Worm (Caenorhabditis elegans) whole organism, late embryonic: ENCODE results near the gene col-8.
A peak's percentile ranks its signal among the peaks of the same experiment; 100 is the strongest.

Experiments used
- C08G9.2 ChIP-seq: sonication (generic microtip); optimal IDR thresholded peaks from 2 replicates; lab custom pipeline; 2016; ENCODE audit warnings: mild to moderate bottlenecking, missing genetic modification characterization, moderate library complexity, missing compliant biosample characterization
- C38D4.7 ChIP-seq: fragments of 200-800 bp; sonication (Bioruptor generic); optimal IDR thresholded peaks from 2 replicates; lab custom pipeline; 2018; ENCODE audit warnings: mild to moderate bottlenecking, missing genetic modification characterization, moderate library complexity, missing compliant biosample characterization
- F13H6.1 ChIP-seq: sonication (generic microtip); optimal IDR thresholded peaks from 2 replicates; lab custom pipeline; 2016; ENCODE audit warnings: missing genetic modification characterization, missing compliant biosample characterization
- K02D7.2 ChIP-seq: sonication (generic microtip); optimal IDR thresholded peaks from 2 replicates; lab custom pipeline; 2017; ENCODE audit warnings: mild to moderate bottlenecking, missing genetic modification characterization, missing compliant biosample characterization
- K09A11.1 ChIP-seq: sonication (generic microtip); optimal IDR thresholded peaks from 2 replicates; lab custom pipeline; 2017; ENCODE audit warnings: antibody characterized with exemption, mild to moderate bottlenecking, missing genetic modification characterization, missing compliant biosample characterization; ENCODE audit not compliant: insufficient read depth
- T23F11.4 ChIP-seq: fragments of 200-800 bp; sonication (Bioruptor generic); optimal IDR thresholded peaks from 2 replicates; lab custom pipeline; 2018; ENCODE audit warnings: mild to moderate bottlenecking, missing genetic modification characterization, missing compliant biosample characterization
- Y22D7AL.16 ChIP-seq: sonication (generic microtip); optimal IDR thresholded peaks from 2 replicates; lab custom pipeline; 2016; ENCODE audit warnings: missing genetic modification characterization, missing compliant biosample characterization
- ahr-1 ChIP-seq: sonication (generic microtip); optimal IDR thresholded peaks from 2 replicates; lab custom pipeline; 2016; ENCODE audit warnings: missing genetic modification characterization, missing compliant biosample characterization
- ama-1 ChIP-seq: fragments of 150-350 bp; optimal IDR thresholded peaks from 2 replicates; lab custom pipeline; 2014
- ceh-14 ChIP-seq: sonication (generic microtip); optimal IDR thresholded peaks from 2 replicates; lab custom pipeline; 2016; ENCODE audit warnings: missing genotype, missing genetic modification characterization, missing compliant biosample characterization
- ceh-18 ChIP-seq: sonication (generic microtip); optimal IDR thresholded peaks from 2 replicates; lab custom pipeline; 2016; ENCODE audit warnings: missing genetic modification characterization, missing compliant biosample characterization
- ceh-19 ChIP-seq: fragments of 200-800 bp; sonication (Bioruptor generic); optimal IDR thresholded peaks from 2 replicates; lab custom pipeline; 2018; ENCODE audit warnings: mild to moderate bottlenecking, missing genetic modification characterization, missing compliant biosample characterization
- ceh-2 ChIP-seq: sonication (generic microtip); optimal IDR thresholded peaks from 2 replicates; lab custom pipeline; 2016; ENCODE audit warnings: missing genotype, missing genetic modification characterization, missing compliant biosample characterization
- ceh-22 ChIP-seq: sonication (generic microtip); optimal IDR thresholded peaks from 2 replicates; lab custom pipeline; 2017; ENCODE audit warnings: missing biosample characterization, missing genetic modification characterization
- ceh-24 ChIP-seq: sonication (generic microtip); optimal IDR thresholded peaks from 2 replicates; lab custom pipeline; 2016; ENCODE audit warnings: mild to moderate bottlenecking, missing genetic modification characterization, missing compliant biosample characterization
- ceh-30 ChIP-seq: fragments of 150-350 bp; optimal IDR thresholded peaks from 2 replicates; lab custom pipeline; 2014; ENCODE audit warnings: missing biosample characterization, missing genetic modification characterization
- ceh-31 ChIP-seq: sonication (generic microtip); optimal IDR thresholded peaks from 2 replicates; lab custom pipeline; 2016; ENCODE audit warnings: missing genetic modification characterization, missing compliant biosample characterization
- ceh-45 ChIP-seq: fragments of 200-800 bp; sonication (Bioruptor generic); IDR thresholded peaks from 2 replicates; pipeline ENCODE4 v1.3.6; 2022; ENCODE audit warnings: missing genetic modification reagents, missing genetic modification characterization, missing compliant biosample characterization
- ceh-48 ChIP-seq: sonication (generic microtip); optimal IDR thresholded peaks from 2 replicates; lab custom pipeline; 2016; ENCODE audit warnings: missing genetic modification characterization, inconsistent platforms, missing compliant biosample characterization
- ceh-6 ChIP-seq: fragments of 200-800 bp; sonication (Bioruptor generic); optimal IDR thresholded peaks from 2 replicates; lab custom pipeline; 2018; ENCODE audit warnings: mild to moderate bottlenecking, missing genetic modification characterization, missing compliant biosample characterization
- ceh-9 ChIP-seq: sonication (generic microtip); optimal IDR thresholded peaks from 2 replicates; lab custom pipeline; 2016; ENCODE audit warnings: mild to moderate bottlenecking, missing genetic modification characterization, inconsistent platforms, missing compliant biosample characterization
- che-1 ChIP-seq: sonication (generic microtip); optimal IDR thresholded peaks from 2 replicates; lab custom pipeline; 2016; ENCODE audit warnings: mild to moderate bottlenecking, missing genetic modification characterization, missing compliant biosample characterization
- dmd-4 ChIP-seq: sonication (generic microtip); optimal IDR thresholded peaks from 2 replicates; lab custom pipeline; 2016; ENCODE audit warnings: borderline replicate concordance, missing genetic modification characterization, missing compliant biosample characterization
- dve-1 ChIP-seq: sonication (generic microtip); optimal IDR thresholded peaks from 2 replicates; lab custom pipeline; 2017; ENCODE audit warnings: antibody characterized with exemption, mild to moderate bottlenecking, missing genetic modification characterization, missing compliant biosample characterization
- elt-4 ChIP-seq: sonication (generic microtip); optimal IDR thresholded peaks from 2 replicates; lab custom pipeline; 2016; ENCODE audit warnings: missing genetic modification characterization, missing compliant biosample characterization
- ets-4 ChIP-seq: sonication (generic microtip); optimal IDR thresholded peaks from 2 replicates; lab custom pipeline; 2016; ENCODE audit warnings: missing genetic modification characterization, missing compliant biosample characterization
- eyg-1 ChIP-seq: sonication (generic microtip); optimal IDR thresholded peaks from 2 replicates; lab custom pipeline; 2016; ENCODE audit warnings: missing genotype, missing genetic modification characterization, missing compliant biosample characterization
- fkh-10 ChIP-seq: fragments of 150-350 bp; optimal IDR thresholded peaks from 2 replicates; lab custom pipeline; 2014; ENCODE audit warnings: missing biosample characterization, missing genetic modification reagents, missing genetic modification characterization
- fkh-6 ChIP-seq: sonication (generic microtip); optimal IDR thresholded peaks from 2 replicates; lab custom pipeline; 2016; ENCODE audit warnings: missing genetic modification characterization, missing compliant biosample characterization
- gmeb-2 ChIP-seq: sonication (generic microtip); optimal IDR thresholded peaks from 2 replicates; lab custom pipeline; 2016; ENCODE audit warnings: missing genetic modification characterization, inconsistent platforms, missing compliant biosample characterization
- hlh-13 ChIP-seq: fragments of 200-800 bp; sonication (Bioruptor generic); optimal IDR thresholded peaks from 2 replicates; lab custom pipeline; 2018; ENCODE audit warnings: mild to moderate bottlenecking, missing genetic modification characterization, missing compliant biosample characterization
- hlh-15 ChIP-seq: sonication (generic microtip); optimal IDR thresholded peaks from 2 replicates; lab custom pipeline; 2016; ENCODE audit warnings: missing genetic modification characterization, missing compliant biosample characterization
- hlh-6 ChIP-seq: sonication (generic microtip); optimal IDR thresholded peaks from 2 replicates; lab custom pipeline; 2016; ENCODE audit warnings: missing genotype, missing genetic modification characterization, missing compliant biosample characterization
- hlh-8 ChIP-seq: sonication (generic microtip); optimal IDR thresholded peaks from 2 replicates; lab custom pipeline; 2016; ENCODE audit warnings: missing genotype, missing genetic modification characterization, missing compliant biosample characterization
- lim-6 ChIP-seq: sonication (generic microtip); optimal IDR thresholded peaks from 2 replicates; lab custom pipeline; 2016; ENCODE audit warnings: missing genetic modification characterization, missing compliant biosample characterization
- madf-2 ChIP-seq: sonication (generic microtip); optimal IDR thresholded peaks from 2 replicates; lab custom pipeline; 2017; ENCODE audit warnings: missing genetic modification characterization, missing compliant biosample characterization
- mec-3 ChIP-seq: sonication (generic microtip); optimal IDR thresholded peaks from 2 replicates; lab custom pipeline; 2016; ENCODE audit warnings: borderline replicate concordance, missing genetic modification characterization, missing compliant biosample characterization
- nhr-232 ChIP-seq: sonication (generic microtip); optimal IDR thresholded peaks from 2 replicates; lab custom pipeline; 2016; ENCODE audit warnings: missing genetic modification characterization, missing compliant biosample characterization
- npax-4 ChIP-seq: sonication (generic microtip); optimal IDR thresholded peaks from 2 replicates; lab custom pipeline; 2016; ENCODE audit warnings: missing genetic modification characterization, missing compliant biosample characterization
- pag-3 ChIP-seq: sonication (generic microtip); optimal IDR thresholded peaks from 2 replicates; lab custom pipeline; 2016; ENCODE audit warnings: missing compliant biosample characterization, missing genetic modification characterization, borderline replicate concordance
- pat-9 ChIP-seq: fragments of 200-800 bp; sonication (Bioruptor generic); optimal IDR thresholded peaks from 2 replicates; lab custom pipeline; 2018; ENCODE audit warnings: mild to moderate bottlenecking, missing genetic modification characterization, moderate library complexity, missing compliant biosample characterization
- pha-4 ChIP-seq: fragments of 150-350 bp; optimal IDR thresholded peaks from 2 replicates; lab custom pipeline; 2018; ENCODE audit warnings: missing biosample characterization, missing genetic modification reagents, missing genetic modification characterization
- pqm-1 ChIP-seq: sonication (generic microtip); optimal IDR thresholded peaks from 2 replicates; lab custom pipeline; 2016; ENCODE audit warnings: missing genetic modification characterization, missing compliant biosample characterization
- pros-1 ChIP-seq: fragments of 150-350 bp; optimal IDR thresholded peaks from 2 replicates; lab custom pipeline; 2014; ENCODE audit warnings: missing biosample characterization, missing genetic modification reagents, missing genetic modification characterization
- ref-2 ChIP-seq: sonication (generic microtip); optimal IDR thresholded peaks from 2 replicates; lab custom pipeline; 2016; ENCODE audit warnings: missing genetic modification characterization, missing compliant biosample characterization
- rnt-1 ChIP-seq: sonication (generic microtip); optimal IDR thresholded peaks from 2 replicates; lab custom pipeline; 2016; ENCODE audit warnings: missing genetic modification characterization, missing compliant biosample characterization
- sdc-2 ChIP-seq: sonication (generic microtip); optimal IDR thresholded peaks from 2 replicates; lab custom pipeline; 2016; ENCODE audit warnings: missing genotype, missing genetic modification characterization, missing compliant biosample characterization
- sox-2 ChIP-seq: fragments of 200-800 bp; sonication (Bioruptor generic); IDR thresholded peaks from 2 replicates; pipeline ENCODE4 v1.3.6; 2022; ENCODE audit warnings: missing genetic modification reagents, missing genetic modification characterization, missing compliant biosample characterization
- sox-4 ChIP-seq: sonication (generic microtip); optimal IDR thresholded peaks from 2 replicates; lab custom pipeline; 2017; ENCODE audit warnings: mild to moderate bottlenecking, missing genetic modification characterization, inconsistent platforms, missing compliant biosample characterization
- tbx-7 ChIP-seq: sonication (generic microtip); optimal IDR thresholded peaks from 2 replicates; lab custom pipeline; 2016; ENCODE audit warnings: missing genotype, missing genetic modification characterization, missing compliant biosample characterization
- ttx-3 ChIP-seq: sonication (generic microtip); optimal IDR thresholded peaks from 2 replicates; lab custom pipeline; 2016; ENCODE audit warnings: missing genetic modification reagents, missing genetic modification characterization, missing compliant biosample characterization
- unc-42 ChIP-seq: sonication (generic microtip); optimal IDR thresholded peaks from 2 replicates; lab custom pipeline; 2016; ENCODE audit warnings: missing genotype, missing genetic modification characterization, missing compliant biosample characterization
- unc-86 ChIP-seq: sonication (generic microtip); optimal IDR thresholded peaks from 2 replicates; lab custom pipeline; 2016; ENCODE audit warnings: missing genetic modification characterization, missing compliant biosample characterization
- zip-5 ChIP-seq: sonication (generic microtip); optimal IDR thresholded peaks from 2 replicates; lab custom pipeline; 2016; ENCODE audit warnings: missing genetic modification characterization, missing compliant biosample characterization
- ztf-16 ChIP-seq: sonication (generic microtip); optimal IDR thresholded peaks from 2 replicates; lab custom pipeline; 2017; ENCODE audit warnings: missing genetic modification characterization, missing compliant biosample characterization

The col-8 gene

ce11 chrIII:6978875-6979274 is 41.5 kb downstream of the col-8 start:
- TF ChIP-seq ceh-18 (tag; lab: Kevin White, UChicago) (peak; percentile 18), nhr-232 (no peak), pat-9 (tag; lab: Kevin White, UChicago) (peak; percentile 10), fkh-10 (GFP tag; lab: Kevin White, UChicago) (no peak), madf-2 (tag; lab: Kevin White, UChicago) (no peak), unc-86 (tag; lab: Kevin White, UChicago) (no peak), ref-2 (peak; percentile 62), ets-4 (tag; lab: Kevin White, UChicago) (no peak), gmeb-2 (tag; lab: Kevin White, UChicago) (no peak), ama-1 (lab: Kevin White, UChicago) (no peak), tbx-7 (tag; lab: Kevin White, UChicago) (no peak), ztf-16 (tag; lab: Kevin White, UChicago) (no peak), ceh-30 (tag; lab: Kevin White, UChicago) (no peak), hlh-8 (peak; percentile 94), unc-42 (tag; lab: Kevin White, UChicago) (no peak), K02D7.2 (tag; lab: Kevin White, UChicago) (no peak), ceh-45 (no peak), eyg-1 (tag; lab: Kevin White, UChicago) (no peak), sdc-2 (tag; lab: Kevin White, UChicago) (no peak), sox-4 (no peak), hlh-6 (tag; lab: Kevin White, UChicago) (no peak), ttx-3 (tag; lab: Kevin White, UChicago) (no peak), fkh-6 (tag; lab: Kevin White, UChicago) (no peak), T23F11.4 (GFP tag; lab: Kevin White, UChicago) (no peak), hlh-13 (GFP tag; lab: Kevin White, UChicago) (no peak), ceh-48 (no peak), ceh-14 (tag; lab: Kevin White, UChicago) (no peak), che-1 (tag; lab: Kevin White, UChicago) (no peak), C38D4.7 (GFP tag; lab: Kevin White, UChicago) (no peak), K09A11.1 (tag; lab: Kevin White, UChicago) (no peak), ahr-1 (tag; lab: Kevin White, UChicago) (no peak), hlh-15 (no peak), pros-1 (tag; lab: Kevin White, UChicago) (no peak), ceh-19 (GFP tag; lab: Kevin White, UChicago) (no peak), ceh-22 (tag; lab: Kevin White, UChicago) (no peak), ceh-24 (tag; lab: Kevin White, UChicago) (no peak), pha-4 (tag; lab: Kevin White, UChicago) (no peak), sox-2 (no peak), npax-4 (tag; lab: Kevin White, UChicago) (no peak), dve-1 (tag; lab: Kevin White, UChicago) (no peak), F13H6.1 (no peak), lim-6 (tag; lab: Kevin White, UChicago) (no peak), pqm-1 (no peak), ceh-31 (tag; lab: Kevin White, UChicago) (peak; percentile 65), C08G9.2 (no peak), ceh-9 (tag; lab: Kevin White, UChicago) (no peak), zip-5 (tag; lab: Kevin White, UChicago) (no peak), Y22D7AL.16 (tag; lab: Kevin White, UChicago) (no peak), rnt-1 (tag; lab: Kevin White, UChicago) (peak; percentile 39), elt-4 (tag; lab: Kevin White, UChicago) (no peak), dmd-4 (tag; lab: Kevin White, UChicago) (no peak), ceh-6 (GFP tag; lab: Kevin White, UChicago) (no peak), ceh-2 (no peak), pag-3 (tag; lab: Kevin White, UChicago) (no peak), mec-3 (tag; lab: Kevin White, UChicago) (no peak)
